Worm (Caenorhabditis elegans) whole organism, L2 larva: ENCODE data around the gene sra-37.

Experiments
- C34F6.9 ChIP-seq: fragments of 150-350 bp; optimal IDR thresholded peaks from 2 replicates; lab custom pipeline; 2014; ENCODE audit warnings: missing biosample characterization, missing genetic modification characterization
- F13H6.1 ChIP-seq: sonication (generic microtip); optimal IDR thresholded peaks from 2 replicates; lab custom pipeline; 2016; ENCODE audit warnings: missing genetic modification characterization, missing compliant biosample characterization
- R02D3.7 ChIP-seq: fragments of 150-350 bp; optimal IDR thresholded peaks from 2 replicates; lab custom pipeline; 2014; ENCODE audit warnings: missing biosample characterization, missing genetic modification characterization
- Y55F3AM.14 ChIP-seq: fragments of 200-800 bp; sonication (Bioruptor generic); optimal IDR thresholded peaks from 2 replicates; lab custom pipeline; 2018; ENCODE audit warnings: mild to moderate bottlenecking, missing genetic modification characterization, missing compliant biosample characterization
- ZK546.5 ChIP-seq: sonication (generic microtip); optimal IDR thresholded peaks from 2 replicates; lab custom pipeline; 2017; ENCODE audit warnings: missing biosample characterization, missing genetic modification characterization
- alr-1 ChIP-seq: fragments of 150-350 bp; optimal IDR thresholded peaks from 2 replicates; lab custom pipeline; 2014; ENCODE audit warnings: missing biosample characterization, missing genetic modification characterization
- ama-1 ChIP-seq: fragments of 150-350 bp; optimal IDR thresholded peaks from 2 replicates; lab custom pipeline; 2018; ENCODE audit warnings: inconsistent platforms
- blmp-1 ChIP-seq: sonication (generic microtip); optimal IDR thresholded peaks from 2 replicates; lab custom pipeline; 2017; ENCODE audit warnings: missing genetic modification characterization, mild to moderate bottlenecking, missing compliant biosample characterization, antibody characterized with exemption, moderate library complexity; ENCODE audit not compliant: insufficient read depth
- ceh-16 ChIP-seq: fragments of 150-350 bp; optimal IDR thresholded peaks from 2 replicates; lab custom pipeline; 2014; ENCODE audit warnings: missing biosample characterization, missing genetic modification characterization
- ceh-82 ChIP-seq: fragments of 150-350 bp; optimal IDR thresholded peaks from 2 replicates; lab custom pipeline; 2014; ENCODE audit warnings: missing biosample characterization, missing genetic modification characterization
- crh-2 ChIP-seq: sonication (generic microtip); optimal IDR thresholded peaks from 2 replicates; lab custom pipeline; 2017; ENCODE audit warnings: missing biosample characterization, missing genetic modification characterization
- dmd-4 ChIP-seq: sonication (generic microtip); optimal IDR thresholded peaks from 2 replicates; lab custom pipeline; 2017; ENCODE audit warnings: missing biosample characterization, missing genetic modification characterization
- egl-27 ChIP-seq: sonication (generic microtip); optimal IDR thresholded peaks from 3 replicates; lab custom pipeline; 2017; ENCODE audit warnings: missing biosample characterization, missing genetic modification reagents, missing genetic modification characterization
- elt-1 ChIP-seq: fragments of 150-350 bp; optimal IDR thresholded peaks from 2 replicates; lab custom pipeline; 2014; ENCODE audit warnings: missing biosample characterization, missing genetic modification characterization
- elt-3 ChIP-seq: sonication (generic microtip); optimal IDR thresholded peaks from 2 replicates; lab custom pipeline; 2017; ENCODE audit warnings: missing biosample characterization, missing genetic modification characterization
- fos-1 ChIP-seq: fragments of 150-350 bp; optimal IDR thresholded peaks from 2 replicates; lab custom pipeline; 2014; ENCODE audit warnings: missing biosample characterization, missing genetic modification characterization
- lin-11 ChIP-seq: fragments of 150-350 bp; sonication (generic microtip); optimal IDR thresholded peaks from 2 replicates; lab custom pipeline; 2014; ENCODE audit warnings: missing biosample characterization, missing genetic modification characterization, inconsistent platforms, mixed read lengths
- lin-13 ChIP-seq: fragments of 150-350 bp; optimal IDR thresholded peaks from 2 replicates; lab custom pipeline; 2014; ENCODE audit warnings: missing biosample characterization, missing genetic modification reagents, missing genetic modification characterization
- lin-39 ChIP-seq: fragments of 150-350 bp; optimal IDR thresholded peaks from 2 replicates; lab custom pipeline; 2014; ENCODE audit warnings: missing biosample characterization, missing genetic modification reagents, missing genetic modification characterization
- lsy-2 ChIP-seq, 2 experiments: fragments of 150-350 bp in 1 of 2; sonication (generic microtip) in 1 of 2; optimal IDR thresholded peaks; 2 replicates each; lab custom pipeline; 2014 to 2017; ENCODE audit warnings: missing biosample characterization in 2 of 2, missing genetic modification characterization in 2 of 2
- mab-5 ChIP-seq: fragments of 150-350 bp; optimal IDR thresholded peaks from 2 replicates; lab custom pipeline; 2014; ENCODE audit warnings: missing biosample characterization, missing genetic modification characterization
- mdl-1 ChIP-seq, 2 experiments: fragments of 150-350 bp in 1 of 2; sonication (generic microtip) in 1 of 2; optimal IDR thresholded peaks; 2 replicates each; lab custom pipeline; 2017; ENCODE audit warnings: missing biosample characterization in 2 of 2, missing genetic modification characterization in 2 of 2
- nhr-11 ChIP-seq: fragments of 150-350 bp; optimal IDR thresholded peaks from 2 replicates; lab custom pipeline; 2014; ENCODE audit warnings: missing biosample characterization, missing genetic modification characterization
- nhr-12 ChIP-seq: fragments of 150-350 bp; optimal IDR thresholded peaks from 2 replicates; lab custom pipeline; 2014; ENCODE audit warnings: missing biosample characterization, missing genetic modification characterization
- nhr-129 ChIP-seq: fragments of 150-350 bp; optimal IDR thresholded peaks from 2 replicates; lab custom pipeline; 2014; ENCODE audit warnings: missing biosample characterization, missing genetic modification characterization
- nhr-21 ChIP-seq: fragments of 150-350 bp; optimal IDR thresholded peaks from 2 replicates; lab custom pipeline; 2014; ENCODE audit warnings: missing biosample characterization, missing genetic modification characterization
- nhr-25 ChIP-seq: fragments of 150-350 bp; sonication (generic microtip); optimal IDR thresholded peaks from 3 replicates; lab custom pipeline; 2014; ENCODE audit warnings: missing biosample characterization, missing genetic modification characterization
- nhr-6 ChIP-seq: fragments of 150-350 bp; optimal IDR thresholded peaks from 2 replicates; lab custom pipeline; 2014; ENCODE audit warnings: missing biosample characterization, missing genetic modification characterization
- peb-1 ChIP-seq: fragments of 150-350 bp; optimal IDR thresholded peaks from 2 replicates; lab custom pipeline; 2014; ENCODE audit warnings: missing biosample characterization, missing genetic modification characterization
- sem-4 ChIP-seq: fragments of 150-350 bp; optimal IDR thresholded peaks from 2 replicates; lab custom pipeline; 2014; ENCODE audit warnings: missing biosample characterization, missing genetic modification reagents, missing genetic modification characterization
- skn-1 ChIP-seq: sonication (generic microtip); optimal IDR thresholded peaks from 2 replicates; lab custom pipeline; 2017; ENCODE audit warnings: missing biosample characterization, missing genetic modification characterization
- sma-3 ChIP-seq: sonication (generic microtip); optimal IDR thresholded peaks from 2 replicates; lab custom pipeline; 2016; ENCODE audit warnings: missing genetic modification reagents, missing genetic modification characterization, missing compliant biosample characterization
- sma-9 ChIP-seq, 2 experiments: fragments of 150-350 bp in 1 of 2; sonication (generic microtip) in 1 of 2; optimal IDR thresholded peaks; 2 replicates each; lab custom pipeline; 2014 to 2016; ENCODE audit warnings: missing genetic modification characterization in 2 of 2, mild to moderate bottlenecking in 1 of 2, missing biosample characterization in 1 of 2, missing compliant biosample characterization in 1 of 2, missing genetic modification reagents in 1 of 2, moderate library complexity in 1 of 2
- snpc-4 ChIP-seq: fragments of 150-350 bp; optimal IDR thresholded peaks from 2 replicates; lab custom pipeline; 2014; ENCODE audit warnings: missing biosample characterization, missing genetic modification characterization
- unc-39 ChIP-seq: fragments of 150-350 bp; optimal IDR thresholded peaks from 2 replicates; lab custom pipeline; 2014; ENCODE audit warnings: missing biosample characterization, missing genetic modification characterization
- zag-1 ChIP-seq: fragments of 150-350 bp; optimal IDR thresholded peaks from 2 replicates; lab custom pipeline; 2014; ENCODE audit warnings: missing biosample characterization, missing genetic modification characterization
- ztf-1 ChIP-seq: fragments of 200-800 bp; sonication (Bioruptor generic); conservative IDR thresholded peaks from 2 replicates; pipeline ENCODE4 v1.3.6; 2022; ENCODE audit warnings: missing genetic modification characterization, missing compliant biosample characterization
- ztf-11 ChIP-seq: sonication (generic microtip); optimal IDR thresholded peaks from 2 replicates; lab custom pipeline; 2017; ENCODE audit warnings: missing biosample characterization, missing genetic modification characterization
- ztf-4 ChIP-seq: fragments of 150-350 bp; optimal IDR thresholded peaks from 2 replicates; lab custom pipeline; 2014; ENCODE audit warnings: missing biosample characterization, missing genetic modification characterization

sra-37 gene

ce11 chrX:13940287-13940686 is 47.1 kb upstream of the sra-37 start:
- TF ChIP-seq mab-5 (tag; lab: Kevin White, UChicago) (no peak), nhr-21 (peak; percentile 9)

- TF ChIP-seq sma-3 (peak; percentile 5), nhr-21 (peak; percentile 19), nhr-25 (peak; percentile 19), dmd-4 (tag; lab: Kevin White, UChicago) (no peak)
These were observed 46.2 kb upstream of the sra-37 start for ce11 chrX:13939388-13939787.

- TF ChIP-seq ZK546.5 = no peak
- TF ChIP-seq nhr-21 = peak; percentile 33
- no peak for TF ChIP-seq nhr-25
- no peak for TF ChIP-seq peb-1 (tag; lab: Kevin White, UChicago)
- no peak for TF ChIP-seq ceh-82 (tag; lab: Kevin White, UChicago)
- no peak for TF ChIP-seq elt-1
- no peak for TF ChIP-seq crh-2
- no peak for TF ChIP-seq sma-3
- TF ChIP-seq F13H6.1 (tag; lab: Kevin White, UChicago) = no peak
- peak in 1 of 2 experiments; percentile 31 for TF ChIP-seq lsy-2 (tag; optimal IDR thresholded peaks at IDR 0.05; lab: Kevin White, UChicago)
- no peak for TF ChIP-seq egl-27 (tag; lab: Kevin White, UChicago)
- TF ChIP-seq elt-3 (tag; lab: Kevin White, UChicago) = peak; percentile 9
- no peak for TF ChIP-seq mdl-1 (tag; optimal IDR thresholded peaks at IDR 0.05; lab: Kevin White, UChicago)
These were observed 44.8 kb upstream of the sra-37 start for ce11 chrX:13937910-13938309.

- TF ChIP-seq fos-1 (tag; lab: Kevin White, UChicago) = peak; percentile 54
- peak; percentile 86 for TF ChIP-seq sma-9 (GFP tag; optimal IDR thresholded peaks at IDR 0.05; lab: Kevin White, UChicago)
- TF ChIP-seq sma-9 (tag; optimal IDR thresholded peaks at IDR 0.05; lab: Kevin White, UChicago) = no peak
- TF ChIP-seq R02D3.7 (tag; lab: Kevin White, UChicago) = no peak
- peak; percentile 22 for TF ChIP-seq crh-2
- TF ChIP-seq sma-3 = peak; percentile 17
- TF ChIP-seq lin-13 (GFP tag; lab: Kevin White, UChicago) = no peak
- TF ChIP-seq elt-3 (tag; lab: Kevin White, UChicago) = peak; percentile 59
- no peak for TF ChIP-seq zag-1 (tag; lab: Kevin White, UChicago)
These were observed 44.2 kb upstream of the sra-37 start for ce11 chrX:13937350-13937749.

- TF ChIP-seq nhr-21 (peak; percentile 63), lsy-2 (tag; optimal IDR thresholded peaks at IDR 0.05; lab: Kevin White, UChicago) (no peak), nhr-25 (peak; percentile 20), nhr-6 (tag; lab: Kevin White, UChicago) (no peak), sma-9 (GFP tag; optimal IDR thresholded peaks at IDR 0.05; lab: Kevin White, UChicago) (peak; percentile 22), sma-9 (tag; optimal IDR thresholded peaks at IDR 0.05; lab: Kevin White, UChicago) (no peak), sem-4 (tag; lab: Kevin White, UChicago) (no peak), peb-1 (tag; lab: Kevin White, UChicago) (no peak), sma-3 (peak; percentile 32), nhr-12 (tag; lab: Kevin White, UChicago) (no peak), egl-27 (tag; lab: Kevin White, UChicago) (no peak), lin-11 (no peak), R02D3.7 (tag; lab: Kevin White, UChicago) (no peak), nhr-11 (tag; lab: Kevin White, UChicago) (no peak), ztf-1 (no peak), ama-1 (lab: Kevin White, UChicago) (no peak), F13H6.1 (tag; lab: Kevin White, UChicago) (no peak), alr-1 (tag; lab: Kevin White, UChicago) (no peak), elt-1 (no peak), blmp-1 (tag; lab: Kevin White, UChicago) (peak; percentile 79), fos-1 (tag; lab: Kevin White, UChicago) (no peak), dmd-4 (tag; lab: Kevin White, UChicago) (no peak), ZK546.5 (no peak), lin-39 (no peak), nhr-129 (peak; percentile 16), ztf-4 (tag; lab: Kevin White, UChicago) (no peak), crh-2 (peak; percentile 46), ztf-11 (tag; lab: Kevin White, UChicago) (no peak), unc-39 (no peak), snpc-4 (tag; lab: Kevin White, UChicago) (no peak), ceh-16 (tag; lab: Kevin White, UChicago) (peak; percentile 51), mab-5 (tag; lab: Kevin White, UChicago) (no peak), Y55F3AM.14 (GFP tag; lab: Kevin White, UChicago) (no peak), zag-1 (tag; lab: Kevin White, UChicago) (no peak), skn-1 (no peak), C34F6.9 (no peak)
- TF ChIP-seq, all 48 proteins: peak for 8
These were observed 43.6 kb upstream of the sra-37 start for ce11 chrX:13936719-13937118.
